Worm (Caenorhabditis elegans): ENCODE measurements around the gene orc-4.

- no peak for TF ChIP-seq tbx-11 (GFP tag; IDR thresholded peaks at IDR 0.05)
- no peak for TF ChIP-seq sea-1 (GFP tag; conservative IDR thresholded peaks at IDR 0.05)
- no peak for TF ChIP-seq ama-1 (optimal IDR thresholded peaks at IDR 0.05)
- TF ChIP-seq ceh-13 (GFP tag; optimal IDR thresholded peaks at IDR 0.05), result no peak
- no peak for TF ChIP-seq hmg-4 (GFP tag; optimal IDR thresholded peaks at IDR 0.05)
- no peak for TF ChIP-seq hmbx-1 (tag; optimal IDR thresholded peaks at IDR 0.05)
- TF ChIP-seq flt-1 (GFP tag; IDR thresholded peaks at IDR 0.05), result no peak
- no peak for TF ChIP-seq scrt-1 (GFP tag; IDR thresholded peaks at IDR 0.05)
- no peak for TF ChIP-seq pes-1 (GFP tag; IDR thresholded peaks at IDR 0.05)
- no peak for TF ChIP-seq aly-1 (tag; optimal IDR thresholded peaks at IDR 0.05)
- TF ChIP-seq tbx-37 (GFP tag; conservative IDR thresholded peaks at IDR 0.05), result no peak
- no peak for TF ChIP-seq B0310.2 (tag; optimal IDR thresholded peaks at IDR 0.05)
- no peak for TF ChIP-seq hnd-1 (tag; optimal IDR thresholded peaks at IDR 0.05)
- TF ChIP-seq tra-4 (tag; optimal IDR thresholded peaks at IDR 0.05), result no peak
These were observed 6.9 kb downstream of the orc-4 start for ce11 chrIII:10652833-10653232.

All from whole organism, early embryonic.